Fruit fly (Drosophila melanogaster) whole organism, embryonic: ENCODE measurements around the gene CG43354.
A peak's percentile ranks its signal among the peaks of the same experiment; 100 is the strongest.

ENCODE experiments used
- Asciz ChIP-seq: fragments of 200-800 bp; sonication (Bioruptor generic); optimal IDR thresholded peaks from 2 replicates; lab custom pipeline; 2017; ENCODE audit warnings: missing biosample characterization, mild to moderate bottlenecking, missing genetic modification characterization, missing genetic modification reagents
- Blimp-1 ChIP-seq: fragments of 200-800 bp; sonication (Bioruptor generic); optimal IDR thresholded peaks from 3 replicates; lab custom pipeline; 2018; ENCODE audit warnings: missing biosample characterization, missing genetic modification characterization, mild to moderate bottlenecking, moderate library complexity, missing genetic modification reagents
- CG10147 ChIP-seq: fragments of 200-800 bp; sonication (Bioruptor generic); optimal IDR thresholded peaks from 2 replicates; lab custom pipeline; 2019; ENCODE audit warnings: missing biosample characterization, mild to moderate bottlenecking, missing genetic modification characterization, moderate library complexity
- CG10209 ChIP-seq: fragments of 200-800 bp; sonication (Bioruptor generic); optimal IDR thresholded peaks from 3 replicates; lab custom pipeline; 2017; ENCODE audit warnings: missing biosample characterization, mild to moderate bottlenecking, missing genetic modification characterization, missing genetic modification reagents
- CG10267 ChIP-seq: fragments of 200-800 bp; sonication (Bioruptor generic); optimal IDR thresholded peaks from 2 replicates; lab custom pipeline; 2018; ENCODE audit warnings: missing biosample characterization, mild to moderate bottlenecking, missing genetic modification characterization, moderate library complexity
- CG11504 ChIP-seq: fragments of 200-800 bp; sonication (Bioruptor generic); optimal IDR thresholded peaks from 3 replicates; lab custom pipeline; 2019; ENCODE audit warnings: missing biosample characterization, mild to moderate bottlenecking, missing genetic modification characterization, moderate library complexity
- CG12219 ChIP-seq: fragments of 200-800 bp; sonication (Bioruptor generic); optimal IDR thresholded peaks from 3 replicates; lab custom pipeline; 2018; ENCODE audit warnings: missing biosample characterization, mild to moderate bottlenecking, missing genetic modification characterization
- CG12391 ChIP-seq: fragments of 200-800 bp; sonication (Bioruptor generic); optimal IDR thresholded peaks from 3 replicates; lab custom pipeline; 2018; ENCODE audit warnings: missing biosample characterization, mild to moderate bottlenecking, missing genetic modification characterization, moderate library complexity
- CG13775 ChIP-seq: fragments of 200-800 bp; sonication (Bioruptor generic); optimal IDR thresholded peaks from 3 replicates; lab custom pipeline; 2017; ENCODE audit warnings: missing biosample characterization, mild to moderate bottlenecking, missing genetic modification characterization
- CG14667 ChIP-seq: fragments of 200-800 bp; sonication (Bioruptor generic); IDR thresholded peaks from 2 replicates; pipeline ENCODE4 v1.3.6; 2022; ENCODE audit warnings: missing biosample characterization, missing genetic modification characterization
- CG1529 ChIP-seq: fragments of 200-800 bp; sonication (Bioruptor generic); optimal IDR thresholded peaks from 3 replicates; lab custom pipeline; 2018; ENCODE audit warnings: missing biosample characterization, missing genetic modification characterization
- CG15601 ChIP-seq: fragments of 200-800 bp; sonication (Bioruptor generic); optimal IDR thresholded peaks from 3 replicates; lab custom pipeline; 2019; ENCODE audit warnings: missing biosample characterization, mild to moderate bottlenecking, missing genetic modification characterization, moderate library complexity
- CG17359 ChIP-seq: fragments of 200-800 bp; sonication (Bioruptor generic); optimal IDR thresholded peaks from 3 replicates; lab custom pipeline; 2018; ENCODE audit warnings: missing biosample characterization, mild to moderate bottlenecking, missing genetic modification characterization, moderate library complexity
- CG17361 ChIP-seq: fragments of 200-800 bp; sonication (Bioruptor generic); IDR thresholded peaks from 3 replicates; pipeline ENCODE4 v1.3.6; 2022; ENCODE audit warnings: missing biosample characterization, missing genetic modification characterization
- CG17802 ChIP-seq: fragments of 200-800 bp; sonication (Bioruptor generic); optimal IDR thresholded peaks from 2 replicates; lab custom pipeline; 2018; ENCODE audit warnings: missing biosample characterization, mild to moderate bottlenecking, missing genetic modification characterization, moderate library complexity
- CG18262 ChIP-seq: fragments of 200-800 bp; optimal IDR thresholded peaks from 3 replicates; lab custom pipeline; 2019; ENCODE audit warnings: missing biosample characterization, mild to moderate bottlenecking, missing genetic modification characterization, moderate library complexity
- CG2120 ChIP-seq: fragments of 200-800 bp; sonication (Bioruptor generic); optimal IDR thresholded peaks from 3 replicates; lab custom pipeline; 2016; ENCODE audit warnings: missing biosample characterization, missing genetic modification characterization
- CG2129 ChIP-seq: fragments of 200-800 bp; sonication (Bioruptor generic); IDR thresholded peaks from 2 replicates; pipeline ENCODE4 v1.3.6; 2022; ENCODE audit warnings: missing biosample characterization, missing genetic modification characterization; ENCODE audit not compliant: partially characterized antibody
- CG4282 ChIP-seq: fragments of 200-800 bp; sonication (Bioruptor generic); optimal IDR thresholded peaks from 2 replicates; lab custom pipeline; 2016; ENCODE audit warnings: missing biosample characterization, missing genetic modification characterization
- CG4424 ChIP-seq: fragments of 200-800 bp; sonication (Bioruptor generic); optimal IDR thresholded peaks from 3 replicates; lab custom pipeline; 2016; ENCODE audit warnings: missing biosample characterization, missing genetic modification characterization
- Chrac-16 ChIP-seq: fragments of 200-800 bp; sonication (Bioruptor generic); optimal IDR thresholded peaks from 3 replicates; lab custom pipeline; 2016; ENCODE audit warnings: missing biosample characterization, missing genetic modification characterization
- CoRest ChIP-seq: fragments of 200-800 bp; sonication (Bioruptor generic); optimal IDR thresholded peaks from 3 replicates; lab custom pipeline; 2018; ENCODE audit warnings: missing biosample characterization, mild to moderate bottlenecking, missing genetic modification characterization, moderate library complexity
- E2f2 ChIP-seq: fragments of 200-800 bp; sonication (Bioruptor generic); IDR thresholded peaks from 2 replicates; pipeline ENCODE4 v1.3.6; 2022; ENCODE audit warnings: missing biosample characterization, missing genetic modification characterization
- HLH3B ChIP-seq: fragments of 200-800 bp; sonication (Bioruptor generic); IDR thresholded peaks from 2 replicates; pipeline ENCODE4 v1.3.6; 2022; ENCODE audit warnings: missing biosample characterization, missing genetic modification characterization
- Sox100B ChIP-seq: fragments of 200-800 bp; sonication (Bioruptor generic); optimal IDR thresholded peaks from 3 replicates; lab custom pipeline; 2018; ENCODE audit warnings: missing biosample characterization, mild to moderate bottlenecking, missing genetic modification characterization
- Sox102F ChIP-seq: fragments of 200-800 bp; sonication (Bioruptor generic); optimal IDR thresholded peaks from 2 replicates; lab custom pipeline; 2018; ENCODE audit warnings: missing biosample characterization, mild to moderate bottlenecking, missing genetic modification characterization, moderate library complexity
- Ssrp ChIP-seq: fragments of 200-800 bp; sonication (Bioruptor generic); optimal IDR thresholded peaks from 2 replicates; lab custom pipeline; 2018; ENCODE audit warnings: missing biosample characterization, mild to moderate bottlenecking, missing genetic modification characterization, moderate library complexity
- ap ChIP-seq: fragments of 200-800 bp; sonication (Bioruptor generic); IDR thresholded peaks from 2 replicates; pipeline ENCODE4 v1.3.6; 2022; ENCODE audit warnings: missing biosample characterization, missing genetic modification characterization
- bcd ChIP-seq: fragments of 200-800 bp; sonication (Bioruptor generic); optimal IDR thresholded peaks from 2 replicates; lab custom pipeline; 2017; ENCODE audit warnings: missing biosample characterization, mild to moderate bottlenecking, missing genetic modification characterization
- corto ChIP-seq: fragments of 200-800 bp; sonication (Bioruptor generic); optimal IDR thresholded peaks from 2 replicates; lab custom pipeline; 2016; ENCODE audit warnings: missing biosample characterization, mild to moderate bottlenecking, missing genetic modification characterization, moderate library complexity
- gcm ChIP-seq: fragments of 200-800 bp; sonication (Bioruptor generic); optimal IDR thresholded peaks from 2 replicates; lab custom pipeline; 2019; ENCODE audit warnings: missing biosample characterization, mild to moderate bottlenecking, missing genetic modification characterization, moderate library complexity
- gem ChIP-seq: fragments of 200-800 bp; sonication (Bioruptor generic); optimal IDR thresholded peaks from 2 replicates; lab custom pipeline; 2019; ENCODE audit warnings: missing biosample characterization, mild to moderate bottlenecking, missing genetic modification characterization, moderate library complexity
- gsb-n ChIP-seq: fragments of 200-800 bp; sonication (Bioruptor generic); optimal IDR thresholded peaks from 3 replicates; lab custom pipeline; 2018; ENCODE audit warnings: missing biosample characterization, mild to moderate bottlenecking, missing genetic modification characterization
- h ChIP-seq: fragments of >200 bp; optimal IDR thresholded peaks from 2 replicates; lab custom pipeline; 2017
- hkb ChIP-seq, 2 experiments: fragments of 200-800 bp in 1 of 2; fragments of >200 bp in 1 of 2; sonication (Bioruptor generic) in 1 of 2; IDR thresholded peaks in 1 of 2; optimal IDR thresholded peaks in 1 of 2; 2 replicates each; pipeline versions ENCODE4 v1.3.6 to Lab custom; 2017 to 2022; ENCODE audit warnings: missing biosample characterization in 1 of 2, missing genetic modification characterization in 1 of 2
- lab ChIP-seq: fragments of 200-800 bp; sonication (Bioruptor generic); optimal IDR thresholded peaks from 3 replicates; lab custom pipeline; 2017; ENCODE audit warnings: missing biosample characterization, missing genetic modification characterization, mild to moderate bottlenecking, moderate library complexity, missing genetic modification reagents
- nom ChIP-seq: fragments of 200-800 bp; sonication (Bioruptor generic); optimal IDR thresholded peaks from 2 replicates; lab custom pipeline; 2017; ENCODE audit warnings: missing biosample characterization, missing genetic modification characterization, mild to moderate bottlenecking, moderate library complexity, missing genetic modification reagents
- odd ChIP-seq: fragments of 200-800 bp; sonication (Bioruptor generic); optimal IDR thresholded peaks from 2 replicates; lab custom pipeline; 2017; ENCODE audit warnings: missing biosample characterization, mild to moderate bottlenecking, missing genetic modification characterization
- pan ChIP-seq, 4 experiments: fragments of >200 bp in 3 of 4; fragments of 200-800 bp in 1 of 4; sonication (Bioruptor generic) in 1 of 4; optimal IDR thresholded peaks in 3 of 4; IDR thresholded peaks in 1 of 4; 2 replicates each; pipeline versions ENCODE4 v1.3.6 to Lab custom; 2017 to 2022; ENCODE audit warnings: missing biosample characterization in 2 of 4, missing genetic modification characterization in 2 of 4, mixed read lengths in 1 of 4
- phol ChIP-seq: fragments of 200-800 bp; sonication (Bioruptor generic); optimal IDR thresholded peaks from 3 replicates; lab custom pipeline; 2018; ENCODE audit warnings: missing biosample characterization, mild to moderate bottlenecking, missing genetic modification characterization, moderate library complexity
- pum ChIP-seq: fragments of 200-800 bp; sonication (Bioruptor generic); optimal IDR thresholded peaks from 2 replicates; lab custom pipeline; 2016; ENCODE audit warnings: missing biosample characterization, missing genetic modification characterization
- row ChIP-seq: fragments of 200-800 bp; sonication (Bioruptor generic); IDR thresholded peaks from 3 replicates; pipeline ENCODE4 v1.3.6; 2022; ENCODE audit warnings: missing biosample characterization, missing genetic modification characterization
- so ChIP-seq: fragments of 200-800 bp; sonication (Bioruptor generic); IDR thresholded peaks from 3 replicates; pipeline ENCODE4 v1.3.6; 2022; ENCODE audit warnings: missing biosample characterization, missing genetic modification characterization
- tin ChIP-seq: fragments of 200-800 bp; sonication (Bioruptor generic); optimal IDR thresholded peaks from 3 replicates; lab custom pipeline; 2016; ENCODE audit warnings: missing biosample characterization, missing genetic modification characterization
- unpg ChIP-seq: fragments of 200-800 bp; sonication (Bioruptor generic); optimal IDR thresholded peaks from 3 replicates; lab custom pipeline; 2018; ENCODE audit warnings: missing biosample characterization, mild to moderate bottlenecking, missing genetic modification characterization, moderate library complexity
- vvl ChIP-seq: fragments of 200-800 bp; sonication (Bioruptor generic); IDR thresholded peaks from 2 replicates; pipeline ENCODE4 v1.3.6; 2022; ENCODE audit warnings: missing biosample characterization, missing genetic modification characterization
- zen ChIP-seq: fragments of 200-800 bp; sonication (Bioruptor generic); optimal IDR thresholded peaks from 3 replicates; lab custom pipeline; 2018; ENCODE audit warnings: missing biosample characterization, mild to moderate bottlenecking, missing genetic modification characterization, moderate library complexity
- zfh1 ChIP-seq: fragments of 200-800 bp; sonication (Bioruptor generic); IDR thresholded peaks from 3 replicates; pipeline ENCODE4 v1.3.6; 2022; ENCODE audit warnings: missing biosample characterization, missing genetic modification characterization

CG43354 gene

dm6 chr2L:18345194-18345593 lies 35.9 kb upstream of the CG43354 start (continued):
- TF ChIP-seq CG17361 (GFP tag; lab: Robert Waterston, UW) (peak; percentile 43; the same call in 1 of the 3 replicates), bcd (peak; percentile 16), corto (no peak), Sox102F (peak; percentile 59), zfh1 (GFP tag; lab: Robert Waterston, UW) (peak; percentile 55; the same call in 2 of the 3 replicates), pan (optimal IDR thresholded peaks at IDR 0.05; lab: Kevin White, UChicago) (no peak), pan (GFP tag; optimal IDR thresholded peaks at IDR 0.05 in 1 of 2, IDR thresholded peaks at IDR 0.05 in 1 of 2) (peak in 1 of 2 experiments; percentile 33), CG12219 (GFP tag; lab: Kevin White, UChicago) (peak; percentile 20), CG17802 (tag; lab: Kevin White, UChicago) (peak; percentile 12), CG17359 (peak; percentile 54), unpg (GFP tag; lab: Kevin White, UChicago) (peak; percentile 58), CG4424 (peak; percentile 29), CG10267 (tag; lab: Kevin White, UChicago) (peak; percentile 36), Sox100B (GFP tag; lab: Kevin White, UChicago) (peak; percentile 34), vvl (0 out of 2 replicates have a peak, but pooled peaks have one; percentile 29), E2f2 (GFP tag; lab: Robert Waterston, UW) (no peak), HLH3B (GFP tag; lab: Robert Waterston, UW) (no peak), odd (GFP tag; lab: Kevin White, UChicago) (peak; percentile 10), row (peak; percentile 59; the same call in 2 of the 3 replicates), ap (GFP tag; lab: Robert Waterston, UW) (peak; percentile 50), hkb (optimal IDR thresholded peaks at IDR 0.05; lab: Kevin White, UChicago) (no peak), hkb (GFP tag; IDR thresholded peaks at IDR 0.05; lab: Robert Waterston, UW) (peak; percentile 52; the same call in 1 of the 2 replicates), CoRest (tag; lab: Kevin White, UChicago) (peak; percentile 24), h (lab: Kevin White, UChicago) (no peak), CG2120 (GFP tag; lab: Kevin White, UChicago) (no peak), phol (tag; lab: Kevin White, UChicago) (peak; percentile 63), CG13775 (peak; percentile 18), CG11504 (tag; lab: Kevin White, UChicago) (peak; percentile 65), pum (GFP tag; lab: Kevin White, UChicago) (peak; percentile 13), Chrac-16 (peak; percentile 30), CG15601 (tag; lab: Kevin White, UChicago) (peak; percentile 9), CG10209 (GFP tag; lab: Kevin White, UChicago) (peak; percentile 5), CG10147 (GFP tag; lab: Kevin White, UChicago) (no peak), CG2129 (GFP tag; lab: Robert Waterston, UW) (no peak), CG14667 (peak; percentile 36; the same call in 1 of the 2 replicates), zen (tag; lab: Kevin White, UChicago) (peak; percentile 3), so (peak; percentile 32; the same call in 1 of the 3 replicates), gsb-n (tag; lab: Kevin White, UChicago) (peak; percentile 48), gem (tag; lab: Kevin White, UChicago) (peak; percentile 71), gcm (peak; percentile 10), CG1529 (peak; percentile 20), CG4282 (GFP tag; lab: Kevin White, UChicago) (no peak), CG18262 (tag; lab: Kevin White, UChicago) (peak; percentile 67), lab (GFP tag; lab: Kevin White, UChicago) (peak; percentile 21), Blimp-1 (GFP tag; lab: Kevin White, UChicago) (peak; percentile 67), CG12391 (tag; lab: Kevin White, UChicago) (peak; percentile 50), Asciz (peak; percentile 43), tin (GFP tag; lab: Kevin White, UChicago) (peak; percentile 27), nom (GFP tag; lab: Kevin White, UChicago) (peak; percentile 28), Ssrp (peak; percentile 49)
